Worm (Caenorhabditis elegans): ENCODE measurements around the gene ceh-58.

ceh-58 gene

DNA sequence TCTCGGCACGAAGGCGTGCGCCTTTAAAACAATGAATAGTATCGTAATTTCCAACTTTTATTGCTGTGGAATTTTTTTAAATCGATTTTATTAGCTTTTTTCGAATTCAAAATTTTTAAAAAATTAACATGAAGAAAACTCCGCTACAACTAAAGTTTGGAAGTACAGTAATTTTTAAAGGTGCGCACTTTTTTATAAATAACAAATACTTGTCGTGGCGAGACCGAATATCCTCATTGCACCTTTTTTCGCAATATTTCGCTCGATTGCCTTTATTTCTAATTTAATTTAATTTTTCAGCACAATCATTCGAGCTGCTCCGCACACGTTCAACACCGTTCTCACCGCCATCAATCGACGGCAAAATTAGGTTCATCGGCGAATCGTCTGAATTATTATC is 21.5 kb upstream of the ceh-58 start, which contains the start of the genes T09F3.2 and T09F3.7:
Gene T09F3.2, plus strand, starts transcription at position 301 of the 400 bp plus-strand sequence.
Gene T09F3.7, plus strand, starts transcription at position 315 of the 400 bp plus-strand sequence.
- no peak for TF ChIP-seq tra-4 (tag; optimal IDR thresholded peaks at IDR 0.05)
- TF ChIP-seq scrt-1 (GFP tag; IDR thresholded peaks at IDR 0.05), result no peak
- TF ChIP-seq hmg-4 (GFP tag; optimal IDR thresholded peaks at IDR 0.05), result no peak
- no peak for TF ChIP-seq sea-1 (GFP tag; conservative IDR thresholded peaks at IDR 0.05)
- TF ChIP-seq hmbx-1 (tag; optimal IDR thresholded peaks at IDR 0.05), result no peak

DNA sequence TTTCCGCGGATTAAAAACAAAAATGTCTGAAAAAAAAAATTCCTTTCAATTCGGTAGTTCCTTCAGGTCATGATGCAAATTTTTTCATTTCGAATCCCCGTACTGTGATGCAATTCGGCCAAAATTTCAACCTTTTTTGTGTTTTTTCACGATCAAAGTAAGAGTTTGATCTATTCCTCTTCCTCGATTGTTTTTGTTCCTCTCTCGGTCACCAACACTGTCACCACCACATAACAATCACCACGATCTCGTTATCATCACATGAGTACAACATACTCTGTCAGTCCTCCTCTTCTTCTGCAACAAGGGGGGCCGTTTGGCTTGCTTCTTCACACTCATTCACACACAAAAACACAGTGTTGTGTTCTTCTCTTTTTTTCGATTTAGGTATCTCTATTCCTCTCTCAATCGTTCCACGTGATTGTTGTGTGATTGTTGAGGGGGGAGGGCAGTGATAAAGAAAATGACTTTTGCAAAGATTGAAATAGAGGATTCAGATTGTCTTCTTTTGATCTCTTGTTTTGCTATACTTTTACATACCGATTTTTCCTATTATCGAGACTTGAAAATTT is 20.9 kb upstream of the ceh-58 start:
- no peak for TF ChIP-seq flt-1 (GFP tag; IDR thresholded peaks at IDR 0.05)
- TF ChIP-seq hmg-4 (GFP tag; optimal IDR thresholded peaks at IDR 0.05), result no peak

DNA sequence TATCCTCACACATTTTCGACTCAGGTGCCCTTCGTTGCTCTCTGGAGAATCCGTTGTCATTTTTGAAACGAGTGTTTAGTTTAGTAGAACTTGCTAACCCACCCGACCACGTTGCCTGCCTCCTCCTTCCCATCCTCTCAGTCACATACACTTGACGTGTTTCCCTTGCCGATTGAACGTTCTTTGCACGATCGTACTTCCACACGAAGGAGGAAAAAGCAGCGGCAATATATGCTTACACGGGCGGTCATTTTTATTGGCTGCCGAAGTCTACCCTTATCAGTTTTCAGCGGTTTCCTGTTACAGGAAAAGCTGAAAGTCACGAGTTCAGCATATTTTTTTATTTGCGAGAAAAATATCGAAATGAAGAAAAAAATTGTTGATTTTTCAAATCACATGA is 20.4 kb upstream of the ceh-58 start:
- no peak for TF ChIP-seq tbx-37 (GFP tag; conservative IDR thresholded peaks at IDR 0.05)
- no peak for TF ChIP-seq aly-1 (tag; optimal IDR thresholded peaks at IDR 0.05)
- TF ChIP-seq flt-1 (GFP tag; IDR thresholded peaks at IDR 0.05), result no peak
- TF ChIP-seq tbx-11 (GFP tag; IDR thresholded peaks at IDR 0.05), result no peak
- no peak for TF ChIP-seq pes-1 (GFP tag; IDR thresholded peaks at IDR 0.05)
- TF ChIP-seq tra-4 (tag; optimal IDR thresholded peaks at IDR 0.05), result no peak
- no peak for TF ChIP-seq hmbx-1 (tag; optimal IDR thresholded peaks at IDR 0.05)
- TF ChIP-seq sea-1 (GFP tag; conservative IDR thresholded peaks at IDR 0.05), result no peak
- no peak for TF ChIP-seq scrt-1 (GFP tag; IDR thresholded peaks at IDR 0.05)
- no peak for TF ChIP-seq hmg-4 (GFP tag; optimal IDR thresholded peaks at IDR 0.05)
- no peak for TF ChIP-seq B0310.2 (tag; optimal IDR thresholded peaks at IDR 0.05)
- TF ChIP-seq ceh-36 (tag; optimal IDR thresholded peaks at IDR 0.05), result no peak
- TF ChIP-seq ceh-13 (GFP tag; optimal IDR thresholded peaks at IDR 0.05), result no peak
- TF ChIP-seq F13C5.2 (tag; optimal IDR thresholded peaks at IDR 0.05), result no peak
- TF ChIP-seq hnd-1 (tag; optimal IDR thresholded peaks at IDR 0.05), result no peak
- no peak for TF ChIP-seq ets-7 (tag; optimal IDR thresholded peaks at IDR 0.05)
- no peak for TF ChIP-seq ama-1 (optimal IDR thresholded peaks at IDR 0.05)

DNA sequence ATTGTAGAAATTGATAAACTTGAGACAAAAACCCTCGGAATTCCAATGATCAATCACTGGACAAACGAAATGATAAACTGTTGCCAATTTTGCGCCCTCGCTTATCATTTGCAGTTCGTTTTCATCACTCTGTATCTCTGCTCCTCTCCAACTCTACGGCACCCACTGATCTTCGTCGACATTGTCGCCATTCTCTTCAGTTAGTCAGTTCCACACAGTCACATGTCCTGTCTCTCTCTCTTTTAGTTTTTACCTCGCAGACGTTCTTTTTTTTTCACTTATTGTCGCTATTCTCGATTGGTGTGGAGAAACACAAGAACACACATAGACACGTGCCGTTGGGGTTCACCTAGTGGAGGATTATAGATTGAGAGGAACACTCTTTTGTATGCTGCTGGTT is 19.6 kb upstream of the ceh-58 start:
- TF ChIP-seq ceh-13 (GFP tag; optimal IDR thresholded peaks at IDR 0.05) (no peak), hmbx-1 (tag; optimal IDR thresholded peaks at IDR 0.05) (no peak), scrt-1 (GFP tag; IDR thresholded peaks at IDR 0.05) (no peak), B0310.2 (tag; optimal IDR thresholded peaks at IDR 0.05) (no peak), F13C5.2 (tag; optimal IDR thresholded peaks at IDR 0.05) (no peak), tbx-11 (GFP tag; IDR thresholded peaks at IDR 0.05) (no peak), hnd-1 (tag; optimal IDR thresholded peaks at IDR 0.05) (no peak), ceh-36 (tag; optimal IDR thresholded peaks at IDR 0.05) (no peak), hmg-4 (GFP tag; optimal IDR thresholded peaks at IDR 0.05) (no peak), sea-1 (GFP tag; conservative IDR thresholded peaks at IDR 0.05) (no peak), tbx-37 (GFP tag; conservative IDR thresholded peaks at IDR 0.05) (no peak), tra-4 (tag; optimal IDR thresholded peaks at IDR 0.05) (no peak), flt-1 (GFP tag; IDR thresholded peaks at IDR 0.05) (no peak)

DNA sequence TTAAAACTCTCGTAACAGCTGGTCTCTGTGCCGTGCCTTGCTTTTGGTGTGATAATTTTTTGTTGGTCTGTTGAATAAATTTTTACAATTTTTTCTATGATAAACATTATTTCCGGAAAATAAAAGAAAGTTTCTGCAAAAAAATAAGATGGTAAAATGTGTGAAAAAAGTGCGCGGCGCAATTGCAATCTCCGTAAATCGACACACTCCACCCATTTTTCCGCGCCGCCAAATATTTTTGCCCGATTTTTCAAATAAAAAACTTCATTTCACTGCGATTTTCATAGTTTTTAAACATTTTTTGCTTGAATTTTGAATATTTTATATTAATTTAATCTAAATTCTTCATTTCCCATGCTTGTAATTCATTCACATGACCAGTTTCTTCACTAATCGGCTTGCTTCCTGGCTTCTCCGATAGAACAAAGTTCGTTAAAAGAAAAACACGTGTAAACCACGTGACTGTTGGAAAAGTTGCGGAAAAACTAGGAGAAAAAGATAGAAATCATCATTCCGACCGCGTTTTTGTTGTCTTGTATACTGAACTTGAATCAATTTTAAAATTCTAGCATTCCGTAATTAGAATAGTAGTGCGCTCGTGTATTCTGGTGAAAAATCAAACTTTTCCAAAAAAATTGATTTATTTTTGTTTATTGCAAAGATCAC is 18.8 kb upstream of the ceh-58 start:
- no peak for TF ChIP-seq aly-1 (tag; optimal IDR thresholded peaks at IDR 0.05)
- peak; percentile 31 for TF ChIP-seq hnd-1 (tag; optimal IDR thresholded peaks at IDR 0.05)
- no peak for TF ChIP-seq tra-4 (tag; optimal IDR thresholded peaks at IDR 0.05)
- 0 out of 2 replicates have a peak, but pooled peaks have one; percentile 25 for TF ChIP-seq scrt-1 (GFP tag; IDR thresholded peaks at IDR 0.05)
- TF ChIP-seq ceh-36 (tag; optimal IDR thresholded peaks at IDR 0.05), result peak; percentile 20
- peak; percentile 51 for TF ChIP-seq hmbx-1 (tag; optimal IDR thresholded peaks at IDR 0.05)
- peak; percentile 50; the same call in 1 of the 2 replicates for TF ChIP-seq flt-1 (GFP tag; IDR thresholded peaks at IDR 0.05)
- TF ChIP-seq ama-1 (optimal IDR thresholded peaks at IDR 0.05), result no peak
- peak; percentile 91 for TF ChIP-seq F13C5.2 (tag; optimal IDR thresholded peaks at IDR 0.05)
- no peak for TF ChIP-seq ets-7 (tag; optimal IDR thresholded peaks at IDR 0.05)
- no peak for TF ChIP-seq tbx-37 (GFP tag; conservative IDR thresholded peaks at IDR 0.05)
- peak; percentile 74; the same call in 1 of the 2 replicates for TF ChIP-seq sea-1 (GFP tag; conservative IDR thresholded peaks at IDR 0.05)
- peak; percentile 72 for TF ChIP-seq tbx-11 (GFP tag; IDR thresholded peaks at IDR 0.05)
- peak; percentile 76 for TF ChIP-seq pes-1 (GFP tag; IDR thresholded peaks at IDR 0.05)
- peak; percentile 47 for TF ChIP-seq ceh-13 (GFP tag; optimal IDR thresholded peaks at IDR 0.05)
- peak; percentile 20 for TF ChIP-seq hmg-4 (GFP tag; optimal IDR thresholded peaks at IDR 0.05)
- TF ChIP-seq B0310.2 (tag; optimal IDR thresholded peaks at IDR 0.05), result peak; percentile 61

DNA sequence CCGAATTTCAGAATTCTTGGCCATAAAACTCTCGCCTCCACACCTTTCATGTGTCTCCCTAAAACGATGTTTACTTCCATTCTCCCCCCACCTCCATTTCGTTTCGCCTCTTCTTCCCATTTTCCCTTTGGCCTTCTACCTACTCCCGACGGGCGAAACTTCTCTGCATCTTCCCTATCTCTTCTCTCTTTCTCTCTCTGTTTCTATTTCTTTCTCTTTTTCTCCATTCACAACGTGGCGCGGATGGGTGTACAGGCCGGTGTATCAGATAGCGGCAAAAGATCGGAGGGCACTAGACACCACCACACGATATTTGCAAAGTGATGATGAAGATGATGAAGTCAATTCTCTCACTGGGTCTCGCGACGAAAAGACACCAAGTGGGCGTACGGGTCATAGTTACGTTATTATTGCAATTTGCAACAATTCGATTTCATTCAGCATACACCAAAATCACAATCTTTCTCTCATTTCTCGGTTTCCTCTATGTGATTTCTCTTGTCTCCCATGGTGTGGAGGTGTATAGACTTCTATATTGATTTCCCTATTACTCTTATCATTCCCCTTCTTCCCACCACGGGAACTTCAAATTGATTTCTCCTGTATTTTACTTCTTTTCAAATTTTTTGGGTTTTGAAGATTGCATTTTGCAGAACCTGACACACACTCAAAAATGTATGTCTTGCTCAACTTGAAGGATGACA is 15.4 kb upstream of the ceh-58 start, which contains the start of gene ztf-27:
Gene ztf-27, plus strand, starts transcription at position 654 of the 704 bp plus-strand sequence.
- TF ChIP-seq ceh-13 (GFP tag; optimal IDR thresholded peaks at IDR 0.05) (no peak), hmg-4 (GFP tag; optimal IDR thresholded peaks at IDR 0.05) (peak; percentile 33), hmbx-1 (tag; optimal IDR thresholded peaks at IDR 0.05) (no peak), aly-1 (tag; optimal IDR thresholded peaks at IDR 0.05) (no peak)

DNA sequence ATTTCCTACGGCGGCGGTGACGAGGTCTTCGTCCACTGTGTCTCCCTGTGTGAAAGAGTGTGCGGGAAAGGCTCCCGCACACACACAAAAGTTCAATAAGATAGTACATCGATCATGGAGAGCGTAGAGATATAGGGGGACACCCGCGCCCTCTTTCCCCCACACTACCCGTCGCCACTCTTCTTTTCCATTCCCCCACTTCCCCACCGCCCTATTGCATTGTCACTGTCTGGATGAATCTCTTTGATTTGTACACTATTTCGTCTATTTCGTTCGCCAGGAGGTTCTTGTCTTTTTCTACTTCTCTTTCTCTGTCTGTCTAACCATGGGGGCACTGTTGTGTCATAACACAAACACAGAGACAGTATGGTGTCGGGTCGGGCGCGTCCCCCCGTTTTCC is 12.8 kb upstream of the ceh-58 start:
- TF ChIP-seq F13C5.2 (tag; optimal IDR thresholded peaks at IDR 0.05), result peak; percentile 10
- TF ChIP-seq ceh-36 (tag; optimal IDR thresholded peaks at IDR 0.05), result no peak
- TF ChIP-seq hmbx-1 (tag; optimal IDR thresholded peaks at IDR 0.05), result no peak
- TF ChIP-seq hnd-1 (tag; optimal IDR thresholded peaks at IDR 0.05), result no peak
- peak; percentile 7 for TF ChIP-seq B0310.2 (tag; optimal IDR thresholded peaks at IDR 0.05)
- TF ChIP-seq tbx-11 (GFP tag; IDR thresholded peaks at IDR 0.05), result no peak
- TF ChIP-seq ceh-13 (GFP tag; optimal IDR thresholded peaks at IDR 0.05), result no peak
- TF ChIP-seq ama-1 (optimal IDR thresholded peaks at IDR 0.05), result no peak
- TF ChIP-seq hmg-4 (GFP tag; optimal IDR thresholded peaks at IDR 0.05), result peak; percentile 39
- no peak for TF ChIP-seq tbx-37 (GFP tag; conservative IDR thresholded peaks at IDR 0.05)

Measured in whole organism, early embryonic.